Worm (Caenorhabditis elegans): Measurements from ENCODE around the gene ZK418.11.

Gene ZK418.11

ce11 chrIII:7096481-7096880, 3.6 kb upstream of the ZK418.11 start:
- no peak for TF ChIP-seq madf-9 (GFP tag; conservative IDR thresholded peaks at IDR 0.05)
- peak; percentile 96 for TF ChIP-seq aha-1 (tag)

ce11 chrIII:7101814-7102477, 1.9 kb downstream of the ZK418.11 start:
- TF ChIP-seq nhr-102 (tag; optimal IDR thresholded peaks at IDR 0.05): no peak
- TF ChIP-seq F49E8.2 (tag; optimal IDR thresholded peaks at IDR 0.05; ENCODE audit: borderline replicate concordance): peak; percentile 25
- no peak for TF ChIP-seq duxl-1 (tag; optimal IDR thresholded peaks at IDR 0.05; ENCODE audit: poor library complexity)
- peak; percentile 79 for TF ChIP-seq unc-130 (GFP tag; optimal IDR thresholded peaks at IDR 0.05)
- TF ChIP-seq madf-5 (GFP tag; IDR thresholded peaks at IDR 0.05): peak in 1 of 2 experiments; percentile 35; a peak in 1 of 4 replicates
- TF ChIP-seq arid-1 (GFP tag; conservative IDR thresholded peaks at IDR 0.05): 0 out of 2 replicates have a peak, but pooled peaks have one; percentile 20
- 0 out of 2 replicates have a peak, but pooled peaks have one; percentile 43 for TF ChIP-seq lim-7 (GFP tag; IDR thresholded peaks at IDR 0.05)
- TF ChIP-seq hlh-30 (tag; optimal IDR thresholded peaks at IDR 0.05; ENCODE audit: insufficient read depth): no peak
- 0 out of 2 replicates have a peak, but pooled peaks have one; percentile 13 for TF ChIP-seq D1046.2 (GFP tag; IDR thresholded peaks at IDR 0.05)
- TF ChIP-seq lin-1 (GFP tag; IDR thresholded peaks at IDR 0.05): 0 out of 2 replicates have a peak, but pooled peaks have one; percentile 31
- TF ChIP-seq Y105C5A.15 (GFP tag; IDR thresholded peaks at IDR 0.05): 0 out of 2 replicates have a peak, but pooled peaks have one; percentile 9

ce11 chrIII:7103940-7104440, 3.9 kb downstream of the ZK418.11 start, which contains the start of gene cpg-2:
cpg-2 (minus strand) TSS chrIII:7103990.
- TF ChIP-seq Y48G9A.11 (GFP tag; IDR thresholded peaks at IDR 0.05): peak; percentile 86
- TF ChIP-seq egl-27 (tag; optimal IDR thresholded peaks at IDR 0.05): no peak
- peak; percentile 90 for TF ChIP-seq lin-38 (GFP tag; IDR thresholded peaks at IDR 0.05)
- peak; percentile 82 for TF ChIP-seq F49E8.2 (tag; optimal IDR thresholded peaks at IDR 0.05; ENCODE audit: borderline replicate concordance)
- no peak for TF ChIP-seq ctbp-1 (GFP tag; IDR thresholded peaks at IDR 0.05)
- TF ChIP-seq unc-130 (GFP tag; optimal IDR thresholded peaks at IDR 0.05): peak; percentile 96
- peak; percentile 39; the same call in 1 of the 2 replicates for TF ChIP-seq snpc-1.2 (GFP tag; IDR thresholded peaks at IDR 0.05)

ce11 chrIII:7106854-7107253, 6.8 kb downstream of the ZK418.11 start:
- TF ChIP-seq lin-1 (GFP tag; IDR thresholded peaks at IDR 0.05): 0 out of 2 replicates have a peak, but pooled peaks have one; percentile 21
- no peak for TF ChIP-seq nhr-77 (tag; optimal IDR thresholded peaks at IDR 0.05)
- no peak for TF ChIP-seq Y5F2A.4 (GFP tag; optimal IDR thresholded peaks at IDR 0.05)
- peak; percentile 14 for TF ChIP-seq nhr-28 (tag; optimal IDR thresholded peaks at IDR 0.05)
- no peak for TF ChIP-seq tag-97 (GFP tag; IDR thresholded peaks at IDR 0.05)
- TF ChIP-seq Y48G9A.11 (GFP tag; IDR thresholded peaks at IDR 0.05): no peak
- no peak for TF ChIP-seq nhr-111 (GFP tag; optimal IDR thresholded peaks at IDR 0.05)
- TF ChIP-seq T20F7.1 (GFP tag; optimal IDR thresholded peaks at IDR 0.05): no peak
- peak; percentile 57 for TF ChIP-seq hlh-11 (tag; optimal IDR thresholded peaks at IDR 0.05)
- TF ChIP-seq php-3 (GFP tag; IDR thresholded peaks at IDR 0.05): no peak
- TF ChIP-seq nhr-10 (tag; optimal IDR thresholded peaks at IDR 0.05): no peak
- no peak for TF ChIP-seq ceh-44 (GFP tag; IDR thresholded peaks at IDR 0.05)
- no peak for TF ChIP-seq daf-16 (GFP tag; optimal IDR thresholded peaks at IDR 0.05)
- TF ChIP-seq daf-16 (tag; optimal IDR thresholded peaks at IDR 0.05): peak; percentile 85
- TF ChIP-seq lin-13 (GFP tag; optimal IDR thresholded peaks at IDR 0.05): no peak
- no peak for TF ChIP-seq F37D6.2 (tag; optimal IDR thresholded peaks at IDR 0.05)
- no peak for TF ChIP-seq sdz-12 (GFP tag; optimal IDR thresholded peaks at IDR 0.05)
- TF ChIP-seq pqm-1 (tag; optimal IDR thresholded peaks at IDR 0.05): peak; percentile 62
- TF ChIP-seq dmd-6 (GFP tag; IDR thresholded peaks at IDR 0.05): peak; percentile 14; the same call in 1 of the 2 replicates
- no peak for TF ChIP-seq snpc-4 (tag; optimal IDR thresholded peaks at IDR 0.05)
- TF ChIP-seq dmd-8 (GFP tag; IDR thresholded peaks at IDR 0.05): no peak
- no peak for TF ChIP-seq madf-5 (GFP tag; IDR thresholded peaks at IDR 0.05)
- TF ChIP-seq ztf-11 (tag; optimal IDR thresholded peaks at IDR 0.05): no peak
- no peak for TF ChIP-seq nhr-237 (tag; optimal IDR thresholded peaks at IDR 0.05)
- no peak for TF ChIP-seq daf-8 (GFP tag; IDR thresholded peaks at IDR 0.05)
- no peak for TF ChIP-seq lin-39 (tag; optimal IDR thresholded peaks at IDR 0.05)
- no peak for TF ChIP-seq saeg-2 (GFP tag; IDR thresholded peaks at IDR 0.05)
- no peak for TF ChIP-seq unc-62 (GFP tag; optimal IDR thresholded peaks at IDR 0.05 in 1 of 2)
- TF ChIP-seq unc-62 (tag; optimal IDR thresholded peaks at IDR 0.05): no peak
- no peak for TF ChIP-seq spr-1 (tag; optimal IDR thresholded peaks at IDR 0.05)

All from whole organism, L4 larva.